Fruit fly (Drosophila melanogaster): Measurements from ENCODE around the gene CG9498.

CG9498 gene

DNA sequence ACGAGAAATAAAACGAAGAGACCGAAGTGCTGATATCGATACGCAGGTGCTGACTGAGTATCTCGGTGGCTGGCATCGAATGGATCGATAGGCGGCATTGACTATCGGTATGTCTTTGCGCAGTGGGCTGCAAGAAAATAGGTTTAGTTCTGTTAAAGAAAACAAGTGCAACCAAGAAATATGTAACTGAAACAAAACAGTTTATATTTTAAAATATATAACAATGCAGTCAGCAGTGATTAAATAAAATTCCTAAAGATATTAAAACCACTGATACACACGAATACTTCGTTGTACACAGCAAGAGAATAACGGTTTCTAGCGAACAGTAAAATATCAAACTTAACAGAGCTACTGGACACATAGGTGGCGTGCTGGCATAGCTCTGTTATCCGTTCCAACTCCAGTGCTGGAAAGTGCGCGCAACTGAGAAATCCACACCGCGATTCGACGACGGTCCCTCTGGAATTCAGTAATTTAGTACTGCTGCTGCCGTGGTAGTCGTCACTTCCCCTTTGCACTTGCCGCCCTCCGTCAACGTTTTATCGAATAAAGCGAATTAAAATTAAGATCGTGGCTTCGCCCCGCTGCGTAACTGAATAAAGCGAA is 12.4 kb downstream of the CG9498 start, which contains the start of the genes Pez and Cpr:
Gene Pez, minus strand, starts transcription at position 305 of the 609 bp plus-strand sequence.
Gene Cpr, plus strand, starts transcription at position 470 of the 609 bp plus-strand sequence.
- no peak for TF ChIP-seq bab1 (GFP tag; optimal IDR thresholded peaks at IDR 0.05)
- TF ChIP-seq tj (GFP tag; optimal IDR thresholded peaks at IDR 0.05): no peak
- TF ChIP-seq CG11617 (GFP tag; optimal IDR thresholded peaks at IDR 0.05): no peak
- TF ChIP-seq pad (GFP tag; optimal IDR thresholded peaks at IDR 0.05): peak; percentile 69
- TF ChIP-seq Mnt (GFP tag; optimal IDR thresholded peaks at IDR 0.05): peak; percentile 33
- peak; percentile 34 for TF ChIP-seq Hr96 (GFP tag; optimal IDR thresholded peaks at IDR 0.05)
- TF ChIP-seq cnc (optimal IDR thresholded peaks at IDR 0.05): no peak
- TF ChIP-seq CG14711 (tag; optimal IDR thresholded peaks at IDR 0.05): peak; percentile 35
- TF ChIP-seq CG5204 (GFP tag; optimal IDR thresholded peaks at IDR 0.05): peak; percentile 52
- TF ChIP-seq Clk (GFP tag; optimal IDR thresholded peaks at IDR 0.05): no peak
- peak; percentile 43 for TF ChIP-seq toe (GFP tag; optimal IDR thresholded peaks at IDR 0.05)
- no peak for TF ChIP-seq kay (GFP tag; ENCODE audit: borderline replicate concordance)
- peak; percentile 80 for TF ChIP-seq ovo (GFP tag; optimal IDR thresholded peaks at IDR 0.05)
- TF ChIP-seq CG12768 (GFP tag; optimal IDR thresholded peaks at IDR 0.05): no peak
- peak; percentile 68 for TF ChIP-seq CG1620 (GFP tag; optimal IDR thresholded peaks at IDR 0.05)
- peak; percentile 2 for TF ChIP-seq cic (GFP tag; optimal IDR thresholded peaks at IDR 0.05)
- peak; percentile 30 for TF ChIP-seq Crg-1 (GFP tag; optimal IDR thresholded peaks at IDR 0.05)
- no peak for TF ChIP-seq CG33017 (tag; optimal IDR thresholded peaks at IDR 0.05)
- TF ChIP-seq CG7101 (tag; optimal IDR thresholded peaks at IDR 0.05): peak; percentile 58
- TF ChIP-seq CG7045 (GFP tag; optimal IDR thresholded peaks at IDR 0.05): no peak

DNA sequence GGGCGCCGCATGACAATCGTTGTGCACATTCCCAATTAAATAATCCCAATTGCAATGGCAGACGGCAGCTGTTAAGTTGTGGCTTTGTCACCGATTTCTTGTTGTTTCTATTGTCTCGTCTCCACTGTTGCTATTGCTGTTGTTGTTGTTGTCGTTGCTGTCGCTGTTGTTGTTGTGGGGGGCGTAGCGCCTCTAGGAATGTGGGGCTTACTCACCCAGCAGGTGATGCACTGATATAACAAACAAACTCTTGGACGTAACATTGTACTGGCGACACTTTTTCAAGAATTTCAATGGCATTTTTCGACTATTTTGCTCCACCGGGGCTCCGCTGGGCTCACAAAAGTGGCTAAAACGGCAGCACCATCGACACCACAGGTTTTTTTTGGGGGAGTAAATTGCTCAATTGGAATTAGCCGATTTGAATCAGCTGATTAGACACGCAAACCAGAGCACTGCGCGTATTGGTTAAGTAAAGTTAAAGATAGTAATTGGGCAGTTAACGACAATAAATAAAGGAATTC is 12.9 kb downstream of the CG9498 start:
- TF ChIP-seq CG1620 (GFP tag; optimal IDR thresholded peaks at IDR 0.05) (no peak), CG11617 (GFP tag; optimal IDR thresholded peaks at IDR 0.05) (no peak), tj (GFP tag; optimal IDR thresholded peaks at IDR 0.05) (no peak), CG7101 (tag; optimal IDR thresholded peaks at IDR 0.05) (no peak), Hr96 (GFP tag; optimal IDR thresholded peaks at IDR 0.05) (no peak), pad (GFP tag; optimal IDR thresholded peaks at IDR 0.05) (no peak), Crg-1 (GFP tag; optimal IDR thresholded peaks at IDR 0.05) (no peak)

DNA sequence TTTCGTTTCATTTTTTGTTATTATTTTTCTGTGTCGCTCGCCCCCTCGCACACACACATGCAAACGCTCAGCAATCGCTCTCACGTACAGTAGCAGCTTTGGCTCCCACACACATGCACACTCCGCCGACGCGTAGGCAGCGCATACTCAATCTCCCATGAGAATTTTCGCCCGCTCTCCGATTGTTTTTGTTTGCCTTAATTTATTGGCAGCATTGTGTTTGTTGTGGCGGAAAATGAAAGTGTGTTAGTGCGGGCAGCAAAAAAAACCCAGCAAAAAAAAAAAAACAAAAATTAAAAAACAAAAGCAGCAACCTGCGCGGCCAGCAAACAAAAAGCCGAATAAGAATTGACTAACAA is 26.5 kb downstream of the CG9498 start:
- TF ChIP-seq kay (GFP tag; ENCODE audit: borderline replicate concordance) (peak; percentile 99), bab1 (GFP tag; optimal IDR thresholded peaks at IDR 0.05) (peak; percentile 37), CG33017 (tag; optimal IDR thresholded peaks at IDR 0.05) (peak; percentile 87), Clk (GFP tag; optimal IDR thresholded peaks at IDR 0.05) (peak; percentile 81), CG5204 (GFP tag; optimal IDR thresholded peaks at IDR 0.05) (peak; percentile 64), CG1620 (GFP tag; optimal IDR thresholded peaks at IDR 0.05) (no peak), Mnt (GFP tag; optimal IDR thresholded peaks at IDR 0.05) (peak; percentile 62), ovo (GFP tag; optimal IDR thresholded peaks at IDR 0.05) (no peak), tj (GFP tag; optimal IDR thresholded peaks at IDR 0.05) (peak; percentile 65), cnc (optimal IDR thresholded peaks at IDR 0.05) (no peak), CG7045 (GFP tag; optimal IDR thresholded peaks at IDR 0.05) (peak; percentile 86), pad (GFP tag; optimal IDR thresholded peaks at IDR 0.05) (peak; percentile 63), CG14711 (tag; optimal IDR thresholded peaks at IDR 0.05) (no peak), toe (GFP tag; optimal IDR thresholded peaks at IDR 0.05) (peak; percentile 70), CG7101 (tag; optimal IDR thresholded peaks at IDR 0.05) (peak; percentile 46), CG11617 (GFP tag; optimal IDR thresholded peaks at IDR 0.05) (peak; percentile 84), cic (GFP tag; optimal IDR thresholded peaks at IDR 0.05) (peak; percentile 93), CG12768 (GFP tag; optimal IDR thresholded peaks at IDR 0.05) (peak; percentile 95), Hr96 (GFP tag; optimal IDR thresholded peaks at IDR 0.05) (peak; percentile 58), Crg-1 (GFP tag; optimal IDR thresholded peaks at IDR 0.05) (peak; percentile 28)

DNA sequence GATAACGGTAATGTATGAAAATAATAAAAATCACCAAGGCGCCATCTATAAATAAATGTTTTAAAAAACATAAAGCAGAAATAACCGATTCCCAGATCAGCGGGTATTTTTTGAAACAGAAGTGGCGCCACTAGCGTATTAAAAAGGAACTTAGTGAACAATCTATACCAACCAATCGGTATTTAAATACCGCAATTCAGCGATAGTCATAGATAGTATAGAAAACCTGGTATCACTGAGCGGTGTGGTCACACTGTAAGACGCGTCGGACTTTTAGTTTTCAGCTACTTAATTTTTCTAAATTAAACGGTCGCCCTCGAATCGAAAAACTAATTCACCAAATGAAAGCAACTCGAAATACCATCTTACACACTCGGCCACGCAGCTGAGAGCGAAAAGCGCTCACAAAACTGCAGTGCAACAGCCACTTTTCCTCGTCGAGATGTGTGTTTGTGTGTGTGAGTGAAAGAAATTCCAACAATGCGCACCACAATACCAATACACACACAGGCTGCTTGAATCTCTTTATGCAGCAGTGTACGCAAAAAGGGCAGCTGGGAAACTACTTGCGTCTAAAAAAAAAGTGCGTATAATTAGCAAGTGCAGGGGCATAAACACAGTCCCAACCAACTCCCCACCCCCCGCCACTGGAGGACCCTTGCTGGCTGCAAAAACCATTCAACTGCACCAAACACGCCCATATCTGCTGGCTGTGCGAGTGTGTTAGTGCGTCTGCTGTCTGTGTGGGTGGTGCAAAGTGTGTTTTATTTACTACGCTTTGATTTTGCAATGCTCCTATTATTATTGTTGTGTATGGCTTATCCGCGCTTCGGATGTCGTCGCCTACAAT is 27.1 kb downstream of the CG9498 start, which contains the start of gene PDZ-GEF:
Gene PDZ-GEF, plus strand, starts transcription at position 232 of the 850 bp plus-strand sequence.
- peak; percentile 34 for TF ChIP-seq CG7101 (tag; optimal IDR thresholded peaks at IDR 0.05)
- TF ChIP-seq CG12768 (GFP tag; optimal IDR thresholded peaks at IDR 0.05): no peak
- no peak for TF ChIP-seq CG5204 (GFP tag; optimal IDR thresholded peaks at IDR 0.05)
- no peak for TF ChIP-seq tj (GFP tag; optimal IDR thresholded peaks at IDR 0.05)
- TF ChIP-seq CG11617 (GFP tag; optimal IDR thresholded peaks at IDR 0.05): no peak
- TF ChIP-seq CG1620 (GFP tag; optimal IDR thresholded peaks at IDR 0.05): peak; percentile 54
- no peak for TF ChIP-seq Mnt (GFP tag; optimal IDR thresholded peaks at IDR 0.05)
- TF ChIP-seq cic (GFP tag; optimal IDR thresholded peaks at IDR 0.05): no peak
- peak; percentile 28 for TF ChIP-seq CG14711 (tag; optimal IDR thresholded peaks at IDR 0.05)
- no peak for TF ChIP-seq Clk (GFP tag; optimal IDR thresholded peaks at IDR 0.05)
- no peak for TF ChIP-seq bab1 (GFP tag; optimal IDR thresholded peaks at IDR 0.05)
- no peak for TF ChIP-seq CG33017 (tag; optimal IDR thresholded peaks at IDR 0.05)

DNA sequence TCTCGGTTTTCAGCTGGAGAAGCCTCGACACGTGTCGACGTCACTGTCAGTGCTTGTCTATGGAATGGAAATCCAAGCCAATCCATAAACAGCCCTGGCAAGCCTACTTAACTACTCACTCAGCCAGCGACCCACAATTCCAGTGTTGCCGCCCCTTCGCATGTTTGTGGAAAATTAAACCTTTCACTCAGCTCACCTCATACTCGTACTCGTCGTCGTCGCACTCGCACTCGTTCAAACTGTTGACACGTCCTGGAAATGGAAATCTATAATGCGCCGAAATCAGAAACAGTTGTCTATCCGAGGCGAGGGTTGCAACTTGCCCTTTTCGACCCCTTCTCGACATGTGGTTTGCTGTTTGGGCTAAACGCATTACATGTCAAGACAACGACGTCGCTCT is 31.8 kb downstream of the CG9498 start:
- no peak for TF ChIP-seq bab1 (GFP tag; optimal IDR thresholded peaks at IDR 0.05)
- no peak for TF ChIP-seq ovo (GFP tag; optimal IDR thresholded peaks at IDR 0.05)
- no peak for TF ChIP-seq pad (GFP tag; optimal IDR thresholded peaks at IDR 0.05)
- no peak for TF ChIP-seq Hr96 (GFP tag; optimal IDR thresholded peaks at IDR 0.05)

Data from whole organism, adult.